Fruit fly (Drosophila melanogaster): ENCODE data around the gene CG14069.

- TF ChIP-seq psq (optimal IDR thresholded peaks at IDR 0.05) (no peak), Dll (optimal IDR thresholded peaks at IDR 0.05) (no peak)
Observed at dm6 chr2L:10910548-10910947, at the start of gene CG14069.

All from whole organism.